Worm (Caenorhabditis elegans): Measurements from ENCODE around the gene T02H6.5.
"Not testable (repeated sequence)": the region's sequence is repeated elsewhere in the genome, so short reads cannot be mapped to it uniquely, and the experiment has no call there.

Gene T02H6.5

DNA sequence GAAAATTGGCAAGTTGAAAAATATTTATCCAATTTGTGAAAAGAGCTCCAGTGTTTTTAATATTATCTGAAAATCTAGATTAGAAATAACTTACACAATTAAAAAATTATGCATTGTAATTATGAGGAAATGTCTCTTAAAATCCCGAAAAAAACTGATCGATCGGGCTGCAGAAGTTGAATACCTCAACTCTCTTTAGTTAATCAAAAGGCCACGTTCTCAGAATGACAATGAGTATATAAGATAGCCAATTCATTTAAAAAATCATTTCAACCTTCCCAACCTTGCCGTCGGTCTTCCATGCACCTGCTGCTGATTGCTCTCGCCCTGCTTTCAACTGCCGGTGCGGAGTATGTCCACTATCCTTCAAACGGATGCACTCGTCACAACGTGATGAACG is 4.8 kb downstream of the T02H6.5 start, which contains the start of gene T02H6.4:
TSS of gene T02H6.4 (plus strand) at position 301 of the 400 bp plus-strand sequence.
- TF ChIP-seq elt-2 (tag; optimal IDR thresholded peaks at IDR 0.05): no peak
- no peak for TF ChIP-seq hlh-30 (tag; optimal IDR thresholded peaks at IDR 0.05; ENCODE audit: insufficient read depth)
- no peak for TF ChIP-seq sox-4 (tag; optimal IDR thresholded peaks at IDR 0.05)
- no peak for TF ChIP-seq hlh-8 (tag; optimal IDR thresholded peaks at IDR 0.05)
- TF ChIP-seq ceh-6 (GFP tag; optimal IDR thresholded peaks at IDR 0.05): no peak
- TF ChIP-seq ceh-9 (tag; optimal IDR thresholded peaks at IDR 0.05): no peak
- TF ChIP-seq ceh-45 (GFP tag; IDR thresholded peaks at IDR 0.05): no peak
- TF ChIP-seq tbx-7 (tag; optimal IDR thresholded peaks at IDR 0.05): no peak
- no peak for TF ChIP-seq dve-1 (tag; optimal IDR thresholded peaks at IDR 0.05)
- no peak for TF ChIP-seq ceh-30 (tag; optimal IDR thresholded peaks at IDR 0.05)
- no peak for TF ChIP-seq ceh-34 (tag; optimal IDR thresholded peaks at IDR 0.05)
- no peak for TF ChIP-seq ets-4 (tag; optimal IDR thresholded peaks at IDR 0.05)
- TF ChIP-seq lim-6 (tag; optimal IDR thresholded peaks at IDR 0.05): no peak
- TF ChIP-seq zip-5 (tag; optimal IDR thresholded peaks at IDR 0.05): no peak
- TF ChIP-seq ztf-16 (tag; optimal IDR thresholded peaks at IDR 0.05): no peak
- TF ChIP-seq madf-2 (tag; optimal IDR thresholded peaks at IDR 0.05): no peak
- no peak for TF ChIP-seq nfya-1 (tag; optimal IDR thresholded peaks at IDR 0.05)
- no peak for TF ChIP-seq pha-2 (tag; optimal IDR thresholded peaks at IDR 0.05)

DNA sequence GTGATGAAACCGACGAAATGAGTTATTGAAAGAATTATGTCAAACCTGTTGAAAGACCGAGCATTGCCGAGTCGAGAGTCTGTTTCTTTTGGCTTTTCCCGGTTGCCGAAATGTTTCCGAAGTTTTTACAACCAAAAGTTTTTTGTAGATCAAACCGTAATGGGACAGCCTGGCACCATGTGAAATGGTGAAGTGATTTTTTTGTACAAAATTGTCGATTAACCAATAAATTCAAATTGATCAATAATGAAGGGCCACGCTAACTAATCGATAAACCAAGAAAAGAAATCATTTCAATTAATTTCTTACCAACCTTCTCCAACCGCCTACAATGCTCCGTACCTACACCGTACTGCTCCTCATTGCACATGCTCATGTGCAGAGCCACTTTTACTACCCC is 6.6 kb downstream of the T02H6.5 start, which contains the start of gene T02H6.3:
TSS of gene T02H6.3 (plus strand) at position 301 of the 400 bp plus-strand sequence.
- TF ChIP-seq eyg-1 (tag; optimal IDR thresholded peaks at IDR 0.05): no peak
- no peak for TF ChIP-seq rnt-1 (tag; optimal IDR thresholded peaks at IDR 0.05)
- TF ChIP-seq syd-9 (tag; optimal IDR thresholded peaks at IDR 0.05): no peak
- TF ChIP-seq ets-4 (tag; optimal IDR thresholded peaks at IDR 0.05): no peak
- no peak for TF ChIP-seq T23F11.4 (GFP tag; optimal IDR thresholded peaks at IDR 0.05)
- TF ChIP-seq npax-4 (tag; optimal IDR thresholded peaks at IDR 0.05): no peak
- no peak for TF ChIP-seq pqm-1 (tag; optimal IDR thresholded peaks at IDR 0.05)

- 0 out of 2 replicates have a peak, but pooled peaks have one; percentile 8 for TF ChIP-seq unc-3 (GFP tag; conservative IDR thresholded peaks at IDR 0.05)
- not testable (repeated sequence) for TF ChIP-seq unc-3 (tag; optimal IDR thresholded peaks at IDR 0.05)
Measured at ce11 chrII:695079-695478, 10.2 kb downstream of the T02H6.5 start.

DNA sequence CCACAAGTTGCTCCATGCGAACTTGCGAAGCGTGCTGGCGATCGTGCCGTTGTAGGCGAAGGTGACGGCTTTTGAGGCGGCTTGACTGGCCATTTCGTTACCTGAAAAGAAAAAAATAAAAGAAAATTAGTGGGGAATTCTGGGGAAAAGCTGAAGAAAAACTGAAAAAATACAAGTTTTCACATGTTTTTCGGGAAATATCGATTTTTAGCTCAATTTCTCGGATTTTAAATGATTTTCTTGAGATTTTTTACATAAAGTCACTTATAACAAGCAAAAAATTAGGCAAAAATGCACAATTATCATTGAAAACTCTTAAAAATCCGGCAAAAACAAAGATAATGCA is 16.1 kb downstream of the T02H6.5 start, which contains the start of gene T02H6.11:
TSS of gene T02H6.11 (minus strand) at position 101 of the 346 bp plus-strand sequence.
- TF ChIP-seq hlh-30 (tag; optimal IDR thresholded peaks at IDR 0.05; ENCODE audit: insufficient read depth) (no peak), tbx-7 (tag; optimal IDR thresholded peaks at IDR 0.05) (no peak), ets-4 (tag; optimal IDR thresholded peaks at IDR 0.05) (no peak), fkh-10 (GFP tag; optimal IDR thresholded peaks at IDR 0.05) (no peak), hlh-15 (tag; optimal IDR thresholded peaks at IDR 0.05) (no peak), hlh-6 (tag; optimal IDR thresholded peaks at IDR 0.05) (no peak), nhr-232 (tag; optimal IDR thresholded peaks at IDR 0.05) (no peak), dve-1 (tag; optimal IDR thresholded peaks at IDR 0.05) (no peak)

- TF ChIP-seq odd-2 (tag; optimal IDR thresholded peaks at IDR 0.05) (no peak), hlh-8 (tag; optimal IDR thresholded peaks at IDR 0.05) (no peak), dve-1 (tag; optimal IDR thresholded peaks at IDR 0.05) (no peak), eyg-1 (tag; optimal IDR thresholded peaks at IDR 0.05) (no peak), sox-4 (tag; optimal IDR thresholded peaks at IDR 0.05) (no peak), nfya-1 (tag; optimal IDR thresholded peaks at IDR 0.05) (no peak), ceh-48 (tag; optimal IDR thresholded peaks at IDR 0.05) (no peak), unc-86 (tag; optimal IDR thresholded peaks at IDR 0.05) (no peak), ahr-1 (tag; optimal IDR thresholded peaks at IDR 0.05) (no peak), sox-2 (GFP tag; IDR thresholded peaks at IDR 0.05) (no peak), ref-2 (tag; optimal IDR thresholded peaks at IDR 0.05) (no peak), ceh-9 (tag; optimal IDR thresholded peaks at IDR 0.05) (no peak), ceh-45 (GFP tag; IDR thresholded peaks at IDR 0.05) (no peak), ceh-6 (GFP tag; optimal IDR thresholded peaks at IDR 0.05) (no peak), ceh-18 (tag; optimal IDR thresholded peaks at IDR 0.05) (no peak), pha-4 (tag; optimal IDR thresholded peaks at IDR 0.05) (no peak)
Measured at ce11 chrII:701371-702139, 16.6 kb downstream of the T02H6.5 start, which contains the start of gene thoc-1. TSS of gene thoc-1 (plus strand) at chrII:702107.

Measured in whole organism, late embryonic.